Worm (Caenorhabditis elegans) whole organism, young adult: Measurements from ENCODE around the gene F15G9.2.

Experiments
- B0035.1 ChIP-seq: sonication (generic microtip); optimal IDR thresholded peaks from 2 replicates; lab custom pipeline; 2016; ENCODE audit warnings: missing genetic modification characterization, mild to moderate bottlenecking, missing compliant biosample characterization, missing genotype, missing genetic modification reagents
- Y67H2A.10 ChIP-seq: fragments of 200-800 bp; sonication (Bioruptor generic); conservative IDR thresholded peaks from 2 replicates; pipeline ENCODE4 v1.3.6; 2022; ENCODE audit warnings: missing genetic modification reagents, missing genetic modification characterization, missing compliant biosample characterization
- attf-6 ChIP-seq: fragments of 200-800 bp; sonication (Bioruptor generic); IDR thresholded peaks from 2 replicates; pipeline ENCODE4 v1.3.6; 2022; ENCODE audit warnings: missing genetic modification reagents, missing genetic modification characterization, missing compliant biosample characterization
- him-1 ChIP-seq: sonication (generic microtip); optimal IDR thresholded peaks from 2 replicates; lab custom pipeline; 2016; ENCODE audit warnings: missing genotype, missing genetic modification reagents, missing genetic modification characterization, missing compliant biosample characterization
- let-526 ChIP-seq: fragments of 200-800 bp; sonication (Bioruptor generic); IDR thresholded peaks from 2 replicates; pipeline ENCODE4 v1.3.6; 2022; ENCODE audit warnings: missing genetic modification reagents, missing genetic modification characterization, missing compliant biosample characterization
- nfya-1 ChIP-seq: sonication (generic microtip); optimal IDR thresholded peaks from 2 replicates; lab custom pipeline; 2017; ENCODE audit warnings: antibody characterized with exemption, missing compliant biosample characterization, missing genetic modification characterization, borderline replicate concordance; ENCODE audit not compliant: insufficient read depth
- tlf-1 ChIP-seq: fragments of 200-800 bp; sonication (Bioruptor generic); optimal IDR thresholded peaks from 2 replicates; lab custom pipeline; 2018; ENCODE audit warnings: mild to moderate bottlenecking, missing genetic modification characterization, missing compliant biosample characterization
- unc-130 ChIP-seq: sonication (generic microtip); optimal IDR thresholded peaks from 2 replicates; lab custom pipeline; 2016; ENCODE audit warnings: missing genetic modification reagents, missing genetic modification characterization, missing compliant biosample characterization

DNA sequence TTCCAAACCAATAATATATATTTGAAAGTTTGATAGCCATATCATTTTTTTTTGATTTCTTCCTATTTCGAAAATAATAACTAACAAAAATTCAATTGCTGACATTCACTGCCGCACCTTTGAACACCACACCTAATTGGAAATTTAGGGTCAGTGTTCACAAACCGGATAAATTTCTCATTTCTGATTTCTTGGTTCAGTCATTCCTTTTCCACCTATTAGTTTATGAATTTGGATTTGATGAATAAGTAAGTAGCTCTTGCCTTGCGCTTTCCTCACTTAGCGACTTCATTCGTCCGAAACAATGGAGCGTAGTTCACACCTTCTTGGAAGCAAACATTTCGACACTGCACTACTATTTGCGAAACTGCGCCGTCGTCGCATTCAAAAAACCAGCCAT lies 7.4 kb downstream of the F15G9.2 start, which contains the start of gene F15G9.1:
- no peak for TF ChIP-seq attf-6 (GFP tag; lab: Robert Waterston, UW)
- TF ChIP-seq tlf-1 (GFP tag; lab: Kevin White, UChicago) = no peak
- TF ChIP-seq nfya-1 = no peak
- no peak for TF ChIP-seq him-1
- no peak for TF ChIP-seq let-526 (GFP tag; lab: Robert Waterston, UW)
- TF ChIP-seq B0035.1 (tag; lab: Kevin White, UChicago) = no peak
- no peak for TF ChIP-seq unc-130 (GFP tag; lab: Kevin White, UChicago)
- no peak for TF ChIP-seq Y67H2A.10 (GFP tag; lab: Robert Waterston, UW)
